Worm (Caenorhabditis elegans): ENCODE data around the gene F59B2.12.

Gene F59B2.12

ce11 chrIII:9058959-9059534 lies 41.6 kb downstream of the F59B2.12 start, which contains the start of gene gst-1 (continued):
- TF ChIP-seq unc-130 (GFP tag; optimal IDR thresholded peaks at IDR 0.05), result no peak
- TF ChIP-seq snpc-1.1 (tag; optimal IDR thresholded peaks at IDR 0.05; ENCODE audit: insufficient read depth), result no peak
- peak; percentile 44 for TF ChIP-seq nhr-80 (tag; optimal IDR thresholded peaks at IDR 0.05)
- TF ChIP-seq nfyb-1 (GFP tag; IDR thresholded peaks at IDR 0.05), result no peak
- no peak for TF ChIP-seq gei-17 (GFP tag; optimal IDR thresholded peaks at IDR 0.05)
- no peak for TF ChIP-seq C06A6.2 (GFP tag; conservative IDR thresholded peaks at IDR 0.05)
- TF ChIP-seq B0261.1 (tag; optimal IDR thresholded peaks at IDR 0.05), result no peak
- TF ChIP-seq unc-62 (GFP tag; optimal IDR thresholded peaks at IDR 0.05), result no peak
- peak; percentile 31 for TF ChIP-seq ztf-18 (tag; optimal IDR thresholded peaks at IDR 0.05)
- no peak for TF ChIP-seq ceh-58 (GFP tag; IDR thresholded peaks at IDR 0.05)
- peak; percentile 0 for TF ChIP-seq rpc-1 (optimal IDR thresholded peaks at IDR 0.05)
- TF ChIP-seq rpc-1 (tag; optimal IDR thresholded peaks at IDR 0.05), result no peak
- no peak for TF ChIP-seq nfya-2 (GFP tag; IDR thresholded peaks at IDR 0.05)
- no peak for TF ChIP-seq tbx-9 (tag; optimal IDR thresholded peaks at IDR 0.05; ENCODE audit: borderline replicate concordance)
- TF ChIP-seq sptf-2 (GFP tag; optimal IDR thresholded peaks at IDR 0.05), result no peak
- TF ChIP-seq F52B5.7 (tag; optimal IDR thresholded peaks at IDR 0.05), result no peak
- no peak for TF ChIP-seq mes-4 (tag; optimal IDR thresholded peaks at IDR 0.05)
- no peak for TF ChIP-seq ztf-6 (GFP tag; IDR thresholded peaks at IDR 0.05)
- TF ChIP-seq F22D6.2 (tag; optimal IDR thresholded peaks at IDR 0.05), result no peak
- TF ChIP-seq Y53G8AR.9 (GFP tag; conservative IDR thresholded peaks at IDR 0.05), result no peak
- no peak for TF ChIP-seq ekl-4 (GFP tag; IDR thresholded peaks at IDR 0.05)
- TF ChIP-seq lin-35 (GFP tag; optimal IDR thresholded peaks at IDR 0.05), result no peak
- TF ChIP-seq ets-4 (GFP tag; optimal IDR thresholded peaks at IDR 0.05), result no peak
- no peak for TF ChIP-seq T26A5.8 (tag; optimal IDR thresholded peaks at IDR 0.05)
- no peak for TF ChIP-seq madf-10 (tag; optimal IDR thresholded peaks at IDR 0.05)
- TF ChIP-seq let-526 (GFP tag; IDR thresholded peaks at IDR 0.05), result no peak
- TF ChIP-seq repo-1 (tag; optimal IDR thresholded peaks at IDR 0.05), result no peak
- no peak for TF ChIP-seq hlh-12 (tag; optimal IDR thresholded peaks at IDR 0.05)
- no peak for TF ChIP-seq F57C9.4 (tag; optimal IDR thresholded peaks at IDR 0.05)
- TF ChIP-seq cebp-2 (GFP tag; IDR thresholded peaks at IDR 0.05), result no peak
- TF ChIP-seq lin-54 (GFP tag; optimal IDR thresholded peaks at IDR 0.05), result peak; percentile 13
- no peak for TF ChIP-seq ceh-100 (GFP tag; IDR thresholded peaks at IDR 0.05)
- no peak for TF ChIP-seq Y67H2A.10 (GFP tag; conservative IDR thresholded peaks at IDR 0.05)
- TF ChIP-seq lin-26 (GFP tag; IDR thresholded peaks at IDR 0.05), result no peak
- TF ChIP-seq attf-5 (GFP tag; optimal IDR thresholded peaks at IDR 0.05), result no peak
- no peak for TF ChIP-seq egl-18 (GFP tag; IDR thresholded peaks at IDR 0.05)
- peak; percentile 50 for TF ChIP-seq snpc-3.4 (tag; optimal IDR thresholded peaks at IDR 0.05)
- TF ChIP-seq egrh-3 (GFP tag; IDR thresholded peaks at IDR 0.05), result no peak
- no peak for TF ChIP-seq hrde-1 (tag; optimal IDR thresholded peaks at IDR 0.05; ENCODE audit: borderline replicate concordance)
- TF ChIP-seq ceh-40 (GFP tag; IDR thresholded peaks at IDR 0.05), result no peak
- TF ChIP-seq F23B12.7 (tag; optimal IDR thresholded peaks at IDR 0.05; ENCODE audit: insufficient read depth), result no peak
- TF ChIP-seq lsl-1 (GFP tag; optimal IDR thresholded peaks at IDR 0.05), result peak; percentile 28
- no peak for TF ChIP-seq hmg-20 (GFP tag; IDR thresholded peaks at IDR 0.05)
- TF ChIP-seq lir-1 (GFP tag; conservative IDR thresholded peaks at IDR 0.05), result no peak
- no peak for TF ChIP-seq ama-1 (optimal IDR thresholded peaks at IDR 0.05)
- TF ChIP-seq ama-1 (GFP tag; optimal IDR thresholded peaks at IDR 0.05), result no peak
- TF ChIP-seq B0035.1 (tag; optimal IDR thresholded peaks at IDR 0.05), result no peak
- TF ChIP-seq K12H6.12 (tag; optimal IDR thresholded peaks at IDR 0.05), result no peak
- TF ChIP-seq mcd-1 (GFP tag; IDR thresholded peaks at IDR 0.05), result no peak
- TF ChIP-seq Y95B8A.8 (GFP tag; IDR thresholded peaks at IDR 0.05), result no peak
